Worm (Caenorhabditis elegans): Measurements from ENCODE around the gene decr-1.2.
A peak's percentile ranks its signal among the peaks of the same experiment; 100 is the strongest.

The decr-1.2 gene

ce11 chrII:8518210-8518609 is 27.2 kb upstream of the decr-1.2 start, which contains the start of gene T13H5.8:
Gene T13H5.8 (plus strand): TSS chrII:8518510.
- TF ChIP-seq pha-4 (tag; optimal IDR thresholded peaks at IDR 0.05) (no peak), snpc-4 (tag; optimal IDR thresholded peaks at IDR 0.05) (no peak), nhr-77 (tag; optimal IDR thresholded peaks at IDR 0.05) (no peak), ceh-82 (tag; optimal IDR thresholded peaks at IDR 0.05) (no peak), unc-39 (tag; optimal IDR thresholded peaks at IDR 0.05) (no peak)

- TF ChIP-seq daf-12 (tag; optimal IDR thresholded peaks at IDR 0.05), result no peak
- no peak for TF ChIP-seq ceh-9 (tag; optimal IDR thresholded peaks at IDR 0.05)
- TF ChIP-seq nhr-43 (tag; optimal IDR thresholded peaks at IDR 0.05; ENCODE audit: poor library complexity, severe bottlenecking), result no peak
- TF ChIP-seq egl-5 (tag; optimal IDR thresholded peaks at IDR 0.05), result no peak
- TF ChIP-seq ZK546.5 (tag; optimal IDR thresholded peaks at IDR 0.05), result no peak
- no peak for TF ChIP-seq fkh-2 (tag; optimal IDR thresholded peaks at IDR 0.05)
- TF ChIP-seq ceh-28 (tag; optimal IDR thresholded peaks at IDR 0.05), result no peak
- TF ChIP-seq ama-1 (optimal IDR thresholded peaks at IDR 0.05), result no peak
- no peak for TF ChIP-seq egl-27 (tag; optimal IDR thresholded peaks at IDR 0.05)
- TF ChIP-seq pha-4 (tag; optimal IDR thresholded peaks at IDR 0.05), result no peak
- TF ChIP-seq nhr-23 (tag; optimal IDR thresholded peaks at IDR 0.05), result no peak
- no peak for TF ChIP-seq nhr-28 (tag; optimal IDR thresholded peaks at IDR 0.05)
- no peak for TF ChIP-seq elt-3 (tag; optimal IDR thresholded peaks at IDR 0.05)
- TF ChIP-seq zag-1 (tag; optimal IDR thresholded peaks at IDR 0.05), result no peak
- TF ChIP-seq elt-2 (tag; optimal IDR thresholded peaks at IDR 0.05), result no peak
Observed at ce11 chrII:8520625-8521024, 24.8 kb upstream of the decr-1.2 start, which contains the start of gene cht-2. Gene cht-2 (plus strand): TSS chrII:8520925.

- TF ChIP-seq nhr-11 (tag; optimal IDR thresholded peaks at IDR 0.05), result no peak
- TF ChIP-seq snpc-4 (tag; optimal IDR thresholded peaks at IDR 0.05), result peak; percentile 71
- TF ChIP-seq elt-2 (tag; optimal IDR thresholded peaks at IDR 0.05), result peak; percentile 13
- TF ChIP-seq pqm-1 (tag; optimal IDR thresholded peaks at IDR 0.05), result no peak
- TF ChIP-seq hmg-11 (tag; optimal IDR thresholded peaks at IDR 0.05), result peak; percentile 1
- peak; percentile 33 for TF ChIP-seq lin-15B (tag; optimal IDR thresholded peaks at IDR 0.05)
- TF ChIP-seq nhr-23 (tag; optimal IDR thresholded peaks at IDR 0.05), result peak; percentile 67
- TF ChIP-seq pha-4 (tag; optimal IDR thresholded peaks at IDR 0.05), result peak; percentile 71
Observed at ce11 chrII:8525133-8525736, 20.2 kb upstream of the decr-1.2 start, which contains the start of the genes prp-9 and mrps-18B. Gene prp-9 (minus strand): TSS chrII:8525396. Gene mrps-18B (plus strand): TSS chrII:8525681.

ce11 chrII:8529176-8529698 is 16.2 kb upstream of the decr-1.2 start:
- TF ChIP-seq fkh-2 (tag; optimal IDR thresholded peaks at IDR 0.05), result no peak
- peak; percentile 11 for TF ChIP-seq nhr-23 (tag; optimal IDR thresholded peaks at IDR 0.05)
- TF ChIP-seq tbx-2 (tag; optimal IDR thresholded peaks at IDR 0.05), result no peak
- TF ChIP-seq elt-3 (tag; optimal IDR thresholded peaks at IDR 0.05), result no peak
- peak; percentile 50 for TF ChIP-seq nhr-25 (tag; optimal IDR thresholded peaks at IDR 0.05)
- TF ChIP-seq nhr-28 (tag; optimal IDR thresholded peaks at IDR 0.05), result no peak
- TF ChIP-seq pha-4 (tag; optimal IDR thresholded peaks at IDR 0.05), result no peak
- TF ChIP-seq hmg-11 (tag; optimal IDR thresholded peaks at IDR 0.05), result no peak
- no peak for TF ChIP-seq pqm-1 (tag; optimal IDR thresholded peaks at IDR 0.05)
- TF ChIP-seq daf-12 (tag; optimal IDR thresholded peaks at IDR 0.05), result no peak
- TF ChIP-seq lsy-12 (tag; optimal IDR thresholded peaks at IDR 0.05), result no peak
- no peak for TF ChIP-seq unc-62 (GFP tag; optimal IDR thresholded peaks at IDR 0.05)

ce11 chrII:8531181-8531759 is 14.1 kb upstream of the decr-1.2 start, which contains the start of gene gldi-7:
Gene gldi-7 (minus strand): TSS chrII:8531222.
- TF ChIP-seq tbx-2 (tag; optimal IDR thresholded peaks at IDR 0.05) (no peak), pqm-1 (tag; optimal IDR thresholded peaks at IDR 0.05) (peak; percentile 15), nhr-12 (tag; optimal IDR thresholded peaks at IDR 0.05) (no peak), nhr-77 (tag; optimal IDR thresholded peaks at IDR 0.05) (no peak), elt-1 (tag; optimal IDR thresholded peaks at IDR 0.05) (no peak), nhr-25 (tag; optimal IDR thresholded peaks at IDR 0.05) (no peak)

ce11 chrII:8532015-8532414 is 13.4 kb upstream of the decr-1.2 start:
- TF ChIP-seq pha-4 (tag; optimal IDR thresholded peaks at IDR 0.05), result peak; percentile 20
- TF ChIP-seq elt-2 (tag; optimal IDR thresholded peaks at IDR 0.05), result no peak
- no peak for TF ChIP-seq snpc-4 (tag; optimal IDR thresholded peaks at IDR 0.05)
- peak; percentile 49 for TF ChIP-seq nhr-25 (tag; optimal IDR thresholded peaks at IDR 0.05)
- no peak for TF ChIP-seq jun-1 (tag; optimal IDR thresholded peaks at IDR 0.05)
- no peak for TF ChIP-seq lsy-12 (tag; optimal IDR thresholded peaks at IDR 0.05)
- TF ChIP-seq pqm-1 (tag; optimal IDR thresholded peaks at IDR 0.05), result no peak
- no peak for TF ChIP-seq nhr-11 (tag; optimal IDR thresholded peaks at IDR 0.05)
- no peak for TF ChIP-seq R02D3.7 (tag; optimal IDR thresholded peaks at IDR 0.05)
- no peak for TF ChIP-seq nhr-77 (tag; optimal IDR thresholded peaks at IDR 0.05)
- TF ChIP-seq nhr-23 (tag; optimal IDR thresholded peaks at IDR 0.05), result peak; percentile 39
- no peak for TF ChIP-seq egl-5 (tag; optimal IDR thresholded peaks at IDR 0.05)
- TF ChIP-seq unc-39 (tag; optimal IDR thresholded peaks at IDR 0.05), result no peak

Measured in whole organism, L3 larva.